Worm (Caenorhabditis elegans) whole organism, late embryonic: ENCODE results near the gene F01D4.5.

Experiments used
- C38D4.7 ChIP-seq: fragments of 200-800 bp; sonication (Bioruptor generic); optimal IDR thresholded peaks from 2 replicates; lab custom pipeline; 2018; ENCODE audit warnings: mild to moderate bottlenecking, missing genetic modification characterization, moderate library complexity, missing compliant biosample characterization
- ceh-18 ChIP-seq: sonication (generic microtip); optimal IDR thresholded peaks from 2 replicates; lab custom pipeline; 2016; ENCODE audit warnings: missing genetic modification characterization, missing compliant biosample characterization
- ceh-19 ChIP-seq: fragments of 200-800 bp; sonication (Bioruptor generic); optimal IDR thresholded peaks from 2 replicates; lab custom pipeline; 2018; ENCODE audit warnings: mild to moderate bottlenecking, missing genetic modification characterization, missing compliant biosample characterization
- ceh-22 ChIP-seq: sonication (generic microtip); optimal IDR thresholded peaks from 2 replicates; lab custom pipeline; 2017; ENCODE audit warnings: missing biosample characterization, missing genetic modification characterization
- ceh-24 ChIP-seq: sonication (generic microtip); optimal IDR thresholded peaks from 2 replicates; lab custom pipeline; 2016; ENCODE audit warnings: mild to moderate bottlenecking, missing genetic modification characterization, missing compliant biosample characterization
- ceh-30 ChIP-seq: fragments of 150-350 bp; optimal IDR thresholded peaks from 2 replicates; lab custom pipeline; 2014; ENCODE audit warnings: missing biosample characterization, missing genetic modification characterization
- ceh-34 ChIP-seq: sonication (generic microtip); optimal IDR thresholded peaks from 2 replicates; lab custom pipeline; 2016; ENCODE audit warnings: mild to moderate bottlenecking, missing genetic modification characterization, missing compliant biosample characterization
- ceh-45 ChIP-seq: fragments of 200-800 bp; sonication (Bioruptor generic); IDR thresholded peaks from 2 replicates; pipeline ENCODE4 v1.3.6; 2022; ENCODE audit warnings: missing genetic modification reagents, missing genetic modification characterization, missing compliant biosample characterization
- ceh-48 ChIP-seq: sonication (generic microtip); optimal IDR thresholded peaks from 2 replicates; lab custom pipeline; 2016; ENCODE audit warnings: missing genetic modification characterization, inconsistent platforms, missing compliant biosample characterization
- ceh-6 ChIP-seq: fragments of 200-800 bp; sonication (Bioruptor generic); optimal IDR thresholded peaks from 2 replicates; lab custom pipeline; 2018; ENCODE audit warnings: mild to moderate bottlenecking, missing genetic modification characterization, missing compliant biosample characterization
- dmd-4 ChIP-seq: sonication (generic microtip); optimal IDR thresholded peaks from 2 replicates; lab custom pipeline; 2016; ENCODE audit warnings: borderline replicate concordance, missing genetic modification characterization, missing compliant biosample characterization
- dve-1 ChIP-seq: sonication (generic microtip); optimal IDR thresholded peaks from 2 replicates; lab custom pipeline; 2017; ENCODE audit warnings: antibody characterized with exemption, mild to moderate bottlenecking, missing genetic modification characterization, missing compliant biosample characterization
- elt-2 ChIP-seq: sonication (generic microtip); optimal IDR thresholded peaks from 2 replicates; lab custom pipeline; 2016; ENCODE audit warnings: missing genetic modification reagents, missing genetic modification characterization, missing compliant biosample characterization
- elt-4 ChIP-seq: sonication (generic microtip); optimal IDR thresholded peaks from 2 replicates; lab custom pipeline; 2016; ENCODE audit warnings: missing genetic modification characterization, missing compliant biosample characterization
- eyg-1 ChIP-seq: sonication (generic microtip); optimal IDR thresholded peaks from 2 replicates; lab custom pipeline; 2016; ENCODE audit warnings: missing genotype, missing genetic modification characterization, missing compliant biosample characterization
- fax-1 ChIP-seq: sonication (generic microtip); optimal IDR thresholded peaks from 2 replicates; lab custom pipeline; 2016; ENCODE audit warnings: missing genotype, missing genetic modification characterization, missing compliant biosample characterization
- hlh-13 ChIP-seq: fragments of 200-800 bp; sonication (Bioruptor generic); optimal IDR thresholded peaks from 2 replicates; lab custom pipeline; 2018; ENCODE audit warnings: mild to moderate bottlenecking, missing genetic modification characterization, missing compliant biosample characterization
- hlh-30 ChIP-seq: sonication (generic microtip); optimal IDR thresholded peaks from 2 replicates; lab custom pipeline; 2017; ENCODE audit warnings: antibody characterized with exemption, missing genetic modification characterization, missing compliant biosample characterization; ENCODE audit not compliant: insufficient read depth
- hlh-6 ChIP-seq: sonication (generic microtip); optimal IDR thresholded peaks from 2 replicates; lab custom pipeline; 2016; ENCODE audit warnings: missing genotype, missing genetic modification characterization, missing compliant biosample characterization
- hlh-8 ChIP-seq: sonication (generic microtip); optimal IDR thresholded peaks from 2 replicates; lab custom pipeline; 2016; ENCODE audit warnings: missing genotype, missing genetic modification characterization, missing compliant biosample characterization
- lin-11 ChIP-seq: fragments of 200-800 bp; sonication (Bioruptor generic); optimal IDR thresholded peaks from 2 replicates; lab custom pipeline; 2018; ENCODE audit warnings: mild to moderate bottlenecking, missing genetic modification characterization, missing compliant biosample characterization
- mec-3 ChIP-seq: sonication (generic microtip); optimal IDR thresholded peaks from 2 replicates; lab custom pipeline; 2016; ENCODE audit warnings: borderline replicate concordance, missing genetic modification characterization, missing compliant biosample characterization
- pag-3 ChIP-seq: sonication (generic microtip); optimal IDR thresholded peaks from 2 replicates; lab custom pipeline; 2016; ENCODE audit warnings: missing compliant biosample characterization, missing genetic modification characterization, borderline replicate concordance
- pha-2 ChIP-seq: sonication (generic microtip); optimal IDR thresholded peaks from 2 replicates; lab custom pipeline; 2017; ENCODE audit warnings: mild to moderate bottlenecking, missing genetic modification characterization, missing compliant biosample characterization
- pqm-1 ChIP-seq: sonication (generic microtip); optimal IDR thresholded peaks from 2 replicates; lab custom pipeline; 2016; ENCODE audit warnings: missing genetic modification characterization, missing compliant biosample characterization
- pros-1 ChIP-seq: fragments of 150-350 bp; optimal IDR thresholded peaks from 2 replicates; lab custom pipeline; 2014; ENCODE audit warnings: missing biosample characterization, missing genetic modification reagents, missing genetic modification characterization
- rnt-1 ChIP-seq: sonication (generic microtip); optimal IDR thresholded peaks from 2 replicates; lab custom pipeline; 2016; ENCODE audit warnings: missing genetic modification characterization, missing compliant biosample characterization
- sox-2 ChIP-seq: fragments of 200-800 bp; sonication (Bioruptor generic); IDR thresholded peaks from 2 replicates; pipeline ENCODE4 v1.3.6; 2022; ENCODE audit warnings: missing genetic modification reagents, missing genetic modification characterization, missing compliant biosample characterization
- syd-9 ChIP-seq: sonication (generic microtip); optimal IDR thresholded peaks from 2 replicates; lab custom pipeline; 2016; ENCODE audit warnings: mild to moderate bottlenecking, missing genetic modification characterization, moderate library complexity, missing compliant biosample characterization
- tbx-2 ChIP-seq: sonication (generic microtip); optimal IDR thresholded peaks from 2 replicates; lab custom pipeline; 2016; ENCODE audit warnings: missing genetic modification characterization, missing compliant biosample characterization
- unc-42 ChIP-seq: sonication (generic microtip); optimal IDR thresholded peaks from 2 replicates; lab custom pipeline; 2016; ENCODE audit warnings: missing genotype, missing genetic modification characterization, missing compliant biosample characterization
- unc-55 ChIP-seq: sonication (generic microtip); optimal IDR thresholded peaks from 2 replicates; lab custom pipeline; 2017; ENCODE audit warnings: missing biosample characterization, missing genetic modification reagents, missing genetic modification characterization
- unc-86 ChIP-seq: sonication (generic microtip); optimal IDR thresholded peaks from 2 replicates; lab custom pipeline; 2016; ENCODE audit warnings: missing genetic modification characterization, missing compliant biosample characterization
- zip-5 ChIP-seq: sonication (generic microtip); optimal IDR thresholded peaks from 2 replicates; lab custom pipeline; 2016; ENCODE audit warnings: missing genetic modification characterization, missing compliant biosample characterization
- ztf-16 ChIP-seq: sonication (generic microtip); optimal IDR thresholded peaks from 2 replicates; lab custom pipeline; 2017; ENCODE audit warnings: missing genetic modification characterization, missing compliant biosample characterization

Gene F01D4.5

DNA sequence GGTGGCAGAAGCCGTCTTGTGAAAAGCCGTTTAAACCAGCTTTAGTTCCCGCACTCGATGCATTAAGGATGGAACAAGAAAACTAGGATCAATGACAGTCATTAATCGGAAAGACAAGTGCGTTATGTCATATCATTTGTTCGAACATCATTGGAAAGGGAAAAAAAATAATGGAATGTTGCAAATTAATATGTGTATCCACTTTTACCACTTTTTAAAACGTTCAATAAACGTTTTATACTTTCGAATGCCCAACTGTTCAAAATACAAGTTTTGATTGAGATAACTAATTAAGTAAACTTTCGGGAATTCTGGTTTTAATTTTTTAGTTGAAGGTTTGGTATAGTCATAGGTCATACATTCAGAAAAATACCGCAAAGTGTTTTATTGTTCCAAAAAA is 31.7 kb upstream of the F01D4.5 start, which contains the start of gene C02F4.4:
TSS of gene C02F4.4 (minus strand) at position 101 of the 400 bp plus-strand sequence.
- TF ChIP-seq sox-2 (GFP tag; lab: Robert Waterston, UW) (no peak), fax-1 (tag; lab: Kevin White, UChicago) (no peak), eyg-1 (tag; lab: Kevin White, UChicago) (no peak), rnt-1 (tag; lab: Kevin White, UChicago) (no peak), ceh-24 (tag; lab: Kevin White, UChicago) (no peak), mec-3 (tag; lab: Kevin White, UChicago) (no peak), ceh-6 (no peak), unc-86 (tag; lab: Kevin White, UChicago) (no peak), elt-4 (tag; lab: Kevin White, UChicago) (no peak), pros-1 (tag; lab: Kevin White, UChicago) (no peak), ceh-45 (no peak), lin-11 (tag; lab: Kevin White, UChicago) (no peak)

DNA sequence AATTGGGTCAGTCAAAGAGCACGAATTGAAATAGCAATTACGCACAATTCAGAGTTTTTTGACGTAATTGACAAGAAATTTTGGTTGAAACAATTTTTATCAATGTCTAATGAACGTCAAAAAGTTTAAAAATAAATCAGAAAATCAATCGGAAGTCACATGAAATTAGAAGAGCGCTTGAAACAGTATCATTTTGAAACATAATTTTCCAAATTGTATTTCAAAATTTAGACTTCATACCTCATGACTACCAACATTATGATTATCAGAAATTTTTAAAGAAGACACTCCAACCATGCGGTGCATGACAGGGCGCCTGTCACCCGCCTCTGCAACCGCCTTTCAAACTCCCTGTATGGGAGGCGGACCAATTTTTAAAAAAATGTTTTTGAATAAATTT is 29.8 kb upstream of the F01D4.5 start:
- TF ChIP-seq ceh-30 (tag; lab: Kevin White, UChicago) (no peak), ceh-22 (no peak)

DNA sequence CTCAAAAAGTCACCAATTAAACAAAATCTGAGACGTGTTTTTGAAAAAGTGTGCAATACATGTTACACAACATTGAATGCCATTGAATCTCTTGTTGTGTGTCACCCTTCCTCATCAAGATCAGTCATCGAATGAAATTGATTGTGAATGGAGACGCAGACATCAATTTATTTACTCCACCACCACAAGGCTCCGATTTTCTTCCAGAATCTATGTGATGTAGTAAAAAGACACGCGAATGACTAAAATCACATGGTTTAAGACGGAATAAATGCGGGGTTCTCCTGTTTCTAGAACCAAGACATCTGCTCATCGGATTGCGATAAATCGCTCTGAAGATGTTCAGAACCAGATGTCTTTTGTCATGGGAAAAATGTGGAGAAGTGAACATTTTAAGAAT is 29.3 kb upstream of the F01D4.5 start:
- TF ChIP-seq unc-55 (GFP tag; lab: Kevin White, UChicago) (peak; percentile 52), ceh-18 (peak; percentile 9), pha-2 (no peak), hlh-30 (tag; lab: Kevin White, UChicago) (peak; percentile 32), hlh-8 (tag; lab: Kevin White, UChicago) (peak; percentile 73), unc-86 (tag; lab: Kevin White, UChicago) (no peak), rnt-1 (tag; lab: Kevin White, UChicago) (peak; percentile 25)

DNA sequence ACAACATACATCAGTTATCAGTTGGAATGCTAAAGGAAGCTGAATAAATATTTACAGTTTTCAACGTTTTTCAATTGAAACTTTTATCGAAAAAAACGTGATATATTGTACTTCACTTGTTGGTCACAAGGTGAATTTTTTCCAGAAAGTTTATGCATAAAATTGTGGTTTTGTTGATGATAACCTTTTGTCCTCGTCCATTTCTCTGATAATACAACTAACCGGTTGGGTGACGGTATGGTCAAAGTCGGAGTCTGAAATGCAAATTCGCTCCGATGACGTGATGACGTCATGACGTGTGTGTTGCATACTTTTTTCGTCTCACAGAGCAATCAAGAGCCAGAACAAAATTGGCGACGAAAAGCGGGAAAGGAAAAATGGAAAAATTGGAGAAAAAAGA is 28.0 kb upstream of the F01D4.5 start:
- TF ChIP-seq syd-9 (tag; lab: Kevin White, UChicago) (no peak), unc-55 (GFP tag; lab: Kevin White, UChicago) (no peak), ceh-34 (no peak), hlh-6 (no peak), zip-5 (tag; lab: Kevin White, UChicago) (no peak), ceh-19 (GFP tag; lab: Kevin White, UChicago) (no peak), lin-11 (tag; lab: Kevin White, UChicago) (no peak), ztf-16 (no peak), pag-3 (tag; lab: Kevin White, UChicago) (no peak), pqm-1 (no peak), dve-1 (tag; lab: Kevin White, UChicago) (no peak), eyg-1 (tag; lab: Kevin White, UChicago) (no peak), elt-2 (tag; lab: Kevin White, UChicago) (no peak), dmd-4 (tag; lab: Kevin White, UChicago) (no peak), ceh-48 (no peak)

DNA sequence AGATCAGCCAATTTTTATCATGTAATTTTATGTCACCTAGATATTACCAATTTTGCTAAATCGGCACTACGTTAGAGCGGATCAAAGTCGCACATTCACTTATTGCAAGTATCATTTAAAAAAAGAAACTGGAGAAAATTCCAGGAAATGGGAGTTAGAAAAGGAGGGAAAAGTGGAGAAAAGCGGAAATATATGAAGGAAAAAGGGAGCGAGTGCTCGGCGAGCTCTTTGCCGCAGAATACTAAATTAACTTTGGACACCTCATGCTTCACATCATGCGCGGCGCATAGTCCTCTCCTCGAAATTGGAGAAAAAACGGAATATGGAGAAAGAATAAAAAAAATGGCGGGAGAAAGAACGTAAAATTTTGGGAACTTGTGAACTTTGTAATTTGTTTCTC is 24.1 kb upstream of the F01D4.5 start:
- TF ChIP-seq unc-42: peak; percentile 93
- TF ChIP-seq hlh-13 (GFP tag; lab: Kevin White, UChicago): no peak
- TF ChIP-seq ceh-24 (tag; lab: Kevin White, UChicago): no peak

DNA sequence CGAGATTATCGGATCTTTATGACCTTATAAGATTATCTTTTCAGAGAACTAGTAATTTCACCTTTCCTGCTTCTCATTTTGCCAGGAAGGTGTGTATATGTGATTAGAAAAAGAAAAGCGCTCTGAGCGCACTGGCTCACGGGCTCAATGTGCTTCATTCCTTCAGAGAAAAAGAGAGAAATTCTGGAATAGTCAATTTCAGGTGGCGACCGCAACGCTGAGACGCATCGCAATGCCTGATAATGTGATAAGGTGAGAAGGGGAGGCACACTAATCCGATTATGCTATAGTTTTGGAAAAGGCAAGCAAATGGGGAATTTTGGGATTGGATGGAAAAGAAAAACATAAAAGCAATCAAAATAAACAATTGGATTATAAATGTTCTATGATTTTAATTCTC is 22.6 kb upstream of the F01D4.5 start:
- no peak for TF ChIP-seq unc-55 (GFP tag; lab: Kevin White, UChicago)
- peak; percentile 59 for TF ChIP-seq elt-2 (tag; lab: Kevin White, UChicago)
- TF ChIP-seq unc-42: peak; percentile 9
- no peak for TF ChIP-seq tbx-2
- TF ChIP-seq ztf-16: no peak
- no peak for TF ChIP-seq C38D4.7
